Worm (Caenorhabditis elegans) whole organism, L4/young adult: Measurements from ENCODE around the gene copg-1.

Experiments
- dao-5 ChIP-seq: sonication (generic microtip); optimal IDR thresholded peaks from 2 replicates; lab custom pipeline; 2016; ENCODE audit warnings: missing genotype, missing genetic modification characterization, moderate library complexity, missing compliant biosample characterization
- him-1 ChIP-seq: sonication (generic microtip); optimal IDR thresholded peaks from 2 replicates; lab custom pipeline; 2016; ENCODE audit warnings: missing genotype, missing genetic modification reagents, missing genetic modification characterization, missing compliant biosample characterization

DNA sequence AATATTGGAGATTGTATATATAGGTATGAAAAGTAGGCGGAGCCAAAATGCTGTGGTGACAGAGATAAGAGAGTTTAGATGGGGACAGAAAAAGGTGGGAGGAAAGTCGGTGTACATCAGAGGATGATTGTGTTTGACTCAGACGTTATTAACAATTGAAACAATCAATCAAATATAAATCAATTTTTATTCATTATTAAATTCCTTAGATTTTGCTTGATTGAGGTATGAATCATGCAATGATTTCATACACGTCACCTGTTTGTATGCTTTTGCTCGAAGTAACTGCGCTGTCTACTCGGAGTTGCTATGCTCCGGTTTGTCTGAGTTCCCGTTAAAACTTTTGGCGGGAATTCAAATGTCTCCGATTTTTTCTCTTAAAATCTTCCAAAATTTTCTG lies 36.6 kb upstream of the copg-1 start, which contains the start of gene C04G2.10:
- TF ChIP-seq him-1 (tag; lab: Kevin White, UChicago) (no peak), dao-5 (tag; lab: Kevin White, UChicago) (no peak)
